Worm (Caenorhabditis elegans) whole organism, young adult: Measurements from ENCODE around the gene Y4C6B.1.

Experiments
- C06A6.2 ChIP-seq: fragments of 200-800 bp; sonication (Bioruptor generic); conservative IDR thresholded peaks from 2 replicates; pipeline ENCODE4 v1.3.6; 2022; ENCODE audit warnings: missing genetic modification characterization, missing compliant biosample characterization
- F23B12.7 ChIP-seq: sonication (generic microtip); optimal IDR thresholded peaks from 2 replicates; lab custom pipeline; 2017; ENCODE audit warnings: missing genetic modification characterization, mild to moderate bottlenecking, missing compliant biosample characterization, antibody characterized with exemption, moderate library complexity; ENCODE audit not compliant: insufficient read depth
- F33H1.4 ChIP-seq: fragments of 200-800 bp; sonication (Bioruptor generic); IDR thresholded peaks from 2 replicates; pipeline ENCODE4 v1.3.6; 2022; ENCODE audit warnings: missing genetic modification reagents, missing genetic modification characterization, missing compliant biosample characterization
- F49E8.2 ChIP-seq: sonication (generic microtip); optimal IDR thresholded peaks from 3 replicates; lab custom pipeline; 2017; ENCODE audit warnings: missing genetic modification characterization, mild to moderate bottlenecking, missing compliant biosample characterization, antibody characterized with exemption, moderate library complexity; ENCODE audit not compliant: insufficient read depth
- F57C9.4 ChIP-seq: sonication (generic microtip); optimal IDR thresholded peaks from 2 replicates; lab custom pipeline; 2017; ENCODE audit warnings: mild to moderate bottlenecking, missing genetic modification characterization, missing compliant biosample characterization
- ZK185.1 ChIP-seq: sonication (generic microtip); optimal IDR thresholded peaks from 2 replicates; lab custom pipeline; 2016; ENCODE audit warnings: mild to moderate bottlenecking, missing genetic modification characterization, missing compliant biosample characterization; ENCODE audit not compliant: poor library complexity, severe bottlenecking
- ccch-3 ChIP-seq: fragments of 200-800 bp; sonication (Bioruptor generic); optimal IDR thresholded peaks from 2 replicates; lab custom pipeline; 2018; ENCODE audit warnings: mild to moderate bottlenecking, missing genetic modification characterization, missing compliant biosample characterization
- cebp-1 ChIP-seq, 2 experiments: fragments of 200-800 bp in 1 of 2; sonication (Bioruptor generic) in 1 of 2; sonication (generic microtip) in 1 of 2; IDR thresholded peaks in 1 of 2; optimal IDR thresholded peaks in 1 of 2; 2 replicates each; pipeline versions ENCODE4 v1.3.6 to Lab custom; 2017 to 2022; ENCODE audit warnings: missing compliant biosample characterization in 2 of 2, missing genetic modification characterization in 2 of 2, mild to moderate bottlenecking in 1 of 2, missing genetic modification reagents in 1 of 2, moderate library complexity in 1 of 2
- ceh-100 ChIP-seq: fragments of 200-800 bp; sonication (Bioruptor generic); IDR thresholded peaks from 2 replicates; pipeline ENCODE4 v1.3.6; 2022; ENCODE audit warnings: missing genetic modification reagents, missing genetic modification characterization, missing compliant biosample characterization
- ceh-58 ChIP-seq: fragments of 200-800 bp; sonication (Bioruptor generic); IDR thresholded peaks from 2 replicates; pipeline ENCODE4 v1.3.6; 2022; ENCODE audit warnings: missing genetic modification characterization, missing compliant biosample characterization
- dpl-1 ChIP-seq: fragments of 150-350 bp; optimal IDR thresholded peaks from 2 replicates; lab custom pipeline; 2014; ENCODE audit warnings: missing biosample characterization, missing genetic modification reagents, missing genetic modification characterization
- efl-1 ChIP-seq: fragments of 150-350 bp; optimal IDR thresholded peaks from 2 replicates; lab custom pipeline; 2014; ENCODE audit warnings: missing biosample characterization, missing genetic modification reagents, missing genetic modification characterization
- hrde-1 ChIP-seq: sonication (generic microtip); optimal IDR thresholded peaks from 2 replicates; lab custom pipeline; 2016; ENCODE audit warnings: missing genetic modification characterization, mild to moderate bottlenecking, missing compliant biosample characterization, moderate library complexity, missing genotype, missing genetic modification reagents, borderline replicate concordance
- let-526 ChIP-seq: fragments of 200-800 bp; sonication (Bioruptor generic); IDR thresholded peaks from 2 replicates; pipeline ENCODE4 v1.3.6; 2022; ENCODE audit warnings: missing genetic modification reagents, missing genetic modification characterization, missing compliant biosample characterization
- lir-1 ChIP-seq: fragments of 200-800 bp; sonication (Bioruptor generic); conservative IDR thresholded peaks from 2 replicates; pipeline ENCODE4 v1.3.6; 2022; ENCODE audit warnings: missing genetic modification reagents, missing genetic modification characterization, missing compliant biosample characterization
- lsl-1 ChIP-seq: fragments of 200-800 bp; sonication (Bioruptor generic); optimal IDR thresholded peaks from 2 replicates; lab custom pipeline; 2018; ENCODE audit warnings: mild to moderate bottlenecking, missing genetic modification characterization, moderate library complexity, missing compliant biosample characterization
- mcd-1 ChIP-seq: fragments of 200-800 bp; sonication (Bioruptor generic); IDR thresholded peaks from 2 replicates; pipeline ENCODE4 v1.3.6; 2022; ENCODE audit warnings: missing genetic modification reagents, missing genetic modification characterization, missing compliant biosample characterization
- mel-28 ChIP-seq: sonication (generic microtip); optimal IDR thresholded peaks from 2 replicates; lab custom pipeline; 2016; ENCODE audit warnings: borderline replicate concordance, mild to moderate bottlenecking, missing genetic modification characterization, missing compliant biosample characterization
- nhr-27 ChIP-seq: fragments of 200-800 bp; sonication (Bioruptor generic); optimal IDR thresholded peaks from 2 replicates; lab custom pipeline; 2018; ENCODE audit warnings: mild to moderate bottlenecking, missing genetic modification characterization, moderate library complexity, missing compliant biosample characterization
- nhr-80 ChIP-seq: sonication (generic microtip); optimal IDR thresholded peaks from 2 replicates; lab custom pipeline; 2016; ENCODE audit warnings: missing genetic modification characterization, missing compliant biosample characterization
- nhr-90 ChIP-seq: sonication (generic microtip); optimal IDR thresholded peaks from 2 replicates; lab custom pipeline; 2016; ENCODE audit warnings: missing genotype, mild to moderate bottlenecking, missing genetic modification characterization, missing compliant biosample characterization
- rpc-1 ChIP-seq, 2 experiments: fragments of 150-350 bp in 1 of 2; sonication (generic microtip) in 1 of 2; optimal IDR thresholded peaks; 2 replicates each; lab custom pipeline; 2014 to 2018; ENCODE audit warnings: missing biosample characterization in 1 of 2, missing genetic modification characterization in 1 of 2, missing genetic modification reagents in 1 of 2, missing genotype in 1 of 2
- sea-2 ChIP-seq: fragments of 200-800 bp; sonication (Bioruptor generic); IDR thresholded peaks from 2 replicates; pipeline ENCODE4 v1.3.6; 2022; ENCODE audit warnings: missing genetic modification characterization, missing compliant biosample characterization
- snpc-1.3 ChIP-seq: sonication (generic microtip); optimal IDR thresholded peaks from 2 replicates; lab custom pipeline; 2017; ENCODE audit warnings: missing genetic modification characterization, mild to moderate bottlenecking, missing compliant biosample characterization, antibody characterized with exemption, moderate library complexity, missing genotype, missing genetic modification reagents; ENCODE audit not compliant: insufficient read depth
- snpc-4 ChIP-seq, 5 experiments: fragments of 150-350 bp in 1 of 5; sonication (generic microtip) in 4 of 5; optimal IDR thresholded peaks; 2 replicates each; lab custom pipeline; 2014 to 2018; ENCODE audit warnings: missing genetic modification characterization in 5 of 5, missing biosample characterization in 3 of 5, antibody characterized with exemption in 2 of 5, mild to moderate bottlenecking in 2 of 5, missing compliant biosample characterization in 2 of 5, missing genotype in 2 of 5, moderate library complexity in 2 of 5, missing genetic modification reagents in 1 of 5
- sptf-2 ChIP-seq: fragments of 200-800 bp; sonication (Bioruptor generic); optimal IDR thresholded peaks from 2 replicates; lab custom pipeline; 2018; ENCODE audit warnings: mild to moderate bottlenecking, missing genetic modification characterization, missing compliant biosample characterization
- tbp1 ChIP-seq: fragments of 200-800 bp; sonication (Bioruptor generic); optimal IDR thresholded peaks from 2 replicates; lab custom pipeline; 2018; ENCODE audit warnings: mild to moderate bottlenecking, missing genetic modification characterization, missing compliant biosample characterization
- unc-62 ChIP-seq: fragments of 150-350 bp; optimal IDR thresholded peaks from 2 replicates; lab custom pipeline; 2014; ENCODE audit warnings: missing biosample characterization, missing genetic modification reagents, missing genetic modification characterization
- ztf-26 ChIP-seq: sonication (generic microtip); optimal IDR thresholded peaks from 2 replicates; lab custom pipeline; 2017; ENCODE audit warnings: missing genetic modification characterization, missing compliant biosample characterization
- ztf-3 ChIP-seq: fragments of 200-800 bp; sonication (Bioruptor generic); optimal IDR thresholded peaks from 2 replicates; lab custom pipeline; 2018; ENCODE audit warnings: mild to moderate bottlenecking, missing genetic modification characterization, missing compliant biosample characterization

Y4C6B.1 gene

DNA sequence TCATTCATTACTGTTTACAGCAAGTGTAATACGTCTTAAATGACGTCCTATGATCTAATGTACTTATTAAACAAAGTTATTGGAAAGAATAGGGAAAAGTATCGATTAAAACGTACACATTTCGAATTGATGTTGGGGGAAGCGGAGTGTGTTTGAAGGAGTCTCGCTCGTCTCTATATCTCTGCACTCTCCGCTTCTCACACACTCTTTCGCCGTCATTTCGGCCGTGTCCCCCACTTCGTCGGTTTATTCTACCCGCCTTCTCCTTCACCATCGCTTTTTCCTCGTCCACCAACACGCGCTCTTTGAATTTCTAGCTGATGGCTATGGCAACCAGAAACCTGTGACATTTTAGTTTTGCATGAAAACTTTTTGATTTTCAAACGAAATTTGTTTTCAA, 14.6 kb downstream of the Y4C6B.1 start (continued):
- TF ChIP-seq cebp-1 (GFP tag; IDR thresholded peaks at IDR 0.05; lab: Robert Waterston, UW) (no peak), cebp-1 (tag; optimal IDR thresholded peaks at IDR 0.05; lab: Kevin White, UChicago) (peak; percentile 49)
- TF ChIP-seq, all 124 proteins: peak for 18

- no peak for TF ChIP-seq lir-1
- 0 out of 2 replicates have a peak, but pooled peaks have one; percentile 31 for TF ChIP-seq mcd-1 (GFP tag; lab: Robert Waterston, UW)
- no peak for TF ChIP-seq ceh-58
Observed at ce11 chrIV:5369414-5369813, 15.1 kb downstream of the Y4C6B.1 start, which contains the start of gene F41H10.3. Gene F41H10.3 (plus strand): TSS chrIV:5369801.

DNA sequence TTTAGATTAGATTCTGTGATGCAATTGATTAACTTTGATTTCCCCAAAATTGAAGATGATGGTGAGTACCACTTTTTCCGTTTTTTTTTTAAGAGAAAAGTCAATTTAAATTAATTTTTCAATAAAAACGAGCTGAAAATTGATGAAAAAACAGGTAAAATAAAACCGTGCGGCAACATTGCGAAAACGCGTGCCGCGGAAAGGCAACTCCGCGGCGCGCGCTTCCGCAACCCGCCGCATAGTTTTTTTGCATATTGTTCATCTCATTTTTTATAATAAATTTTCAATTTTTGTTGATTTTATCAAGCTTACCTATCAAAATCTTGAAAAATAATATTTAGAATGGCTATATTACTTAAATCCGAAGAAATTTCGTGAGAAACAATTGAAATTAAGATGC, 16.6 kb downstream of the Y4C6B.1 start:
- TF ChIP-seq rpc-1 (optimal IDR thresholded peaks at IDR 0.05; lab: Kevin White, UChicago) (peak; percentile 14), rpc-1 (tag; optimal IDR thresholded peaks at IDR 0.05; lab: Kevin White, UChicago) (no peak), unc-62 (GFP tag; lab: Kevin White, UChicago) (no peak), lsl-1 (GFP tag; lab: Kevin White, UChicago) (peak; percentile 9), snpc-4 (GFP tag; optimal IDR thresholded peaks at IDR 0.05; lab: Kevin White, UChicago) (no peak), snpc-4 (tag; optimal IDR thresholded peaks at IDR 0.05; lab: Kevin White, UChicago) (peak in 2 of 4 experiments; percentile 65 to 78), efl-1 (GFP tag; lab: Kevin White, UChicago) (peak; percentile 12), ceh-100 (GFP tag; lab: Robert Waterston, UW) (0 out of 2 replicates have a peak, but pooled peaks have one; percentile 26), cebp-1 (GFP tag; IDR thresholded peaks at IDR 0.05; lab: Robert Waterston, UW) (no peak), cebp-1 (tag; optimal IDR thresholded peaks at IDR 0.05; lab: Kevin White, UChicago) (peak; percentile 6), snpc-1.3 (tag; lab: Kevin White, UChicago) (peak; percentile 18), hrde-1 (no peak)

DNA sequence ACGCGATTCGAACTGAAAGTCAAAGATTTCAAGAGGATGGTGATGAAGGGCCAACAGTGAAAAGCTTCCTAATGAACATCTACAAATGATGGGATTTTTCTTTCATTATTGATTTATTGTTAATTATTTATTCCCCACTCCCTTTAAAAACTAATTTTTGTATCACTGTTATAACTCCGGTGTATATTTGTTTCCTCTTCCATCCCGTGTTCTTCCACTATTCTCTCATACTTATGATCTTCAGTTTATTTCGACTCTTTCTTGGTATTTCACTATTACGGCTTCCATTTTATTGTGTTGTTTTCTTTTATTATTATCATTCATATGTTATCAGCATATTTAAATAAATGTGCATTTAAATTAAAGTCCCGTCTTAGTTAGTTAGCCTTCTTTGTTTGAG, 20.0 kb downstream of the Y4C6B.1 start:
- no peak for TF ChIP-seq tbp1 (GFP tag; lab: Kevin White, UChicago)
- TF ChIP-seq nhr-27, result no peak
- 0 out of 2 replicates have a peak, but pooled peaks have one; percentile 6 for TF ChIP-seq C06A6.2 (GFP tag; lab: Robert Waterston, UW)
- no peak for TF ChIP-seq let-526 (GFP tag; lab: Robert Waterston, UW)
- no peak for TF ChIP-seq ztf-3 (GFP tag; lab: Kevin White, UChicago)
- no peak for TF ChIP-seq F33H1.4 (GFP tag; lab: Robert Waterston, UW)
- no peak for TF ChIP-seq F49E8.2 (tag; lab: Kevin White, UChicago)
- TF ChIP-seq dpl-1 (GFP tag; lab: Kevin White, UChicago), result no peak
- peak; percentile 34 for TF ChIP-seq snpc-1.3 (tag; lab: Kevin White, UChicago)
- peak; percentile 24 for TF ChIP-seq ZK185.1 (tag; lab: Kevin White, UChicago)
- TF ChIP-seq nhr-90 (tag; lab: Kevin White, UChicago), result peak; percentile 44
- TF ChIP-seq ccch-3 (GFP tag; lab: Kevin White, UChicago), result no peak
- TF ChIP-seq mel-28 (tag; lab: Kevin White, UChicago), result no peak
- TF ChIP-seq sptf-2 (GFP tag; lab: Kevin White, UChicago), result no peak
- TF ChIP-seq ztf-26 (tag; lab: Kevin White, UChicago), result no peak
- no peak for TF ChIP-seq sea-2
- peak; percentile 66 for TF ChIP-seq nhr-80 (tag; lab: Kevin White, UChicago)
- TF ChIP-seq F57C9.4 (tag; lab: Kevin White, UChicago), result no peak
- TF ChIP-seq F23B12.7, result peak; percentile 47
- TF ChIP-seq ceh-100 (GFP tag; lab: Robert Waterston, UW), result no peak
